Fruit fly (Drosophila melanogaster) whole organism, embryonic: Measurements from ENCODE around the gene Prim1.

Experiments used
- ATbp ChIP-seq: fragments of 200-800 bp; sonication (Bioruptor generic); optimal IDR thresholded peaks from 2 replicates; lab custom pipeline; 2017; ENCODE audit warnings: missing biosample characterization, mild to moderate bottlenecking, missing genetic modification characterization, missing genetic modification reagents
- CG6854 ChIP-seq: fragments of 200-800 bp; sonication (Bioruptor generic); optimal IDR thresholded peaks from 3 replicates; lab custom pipeline; 2017; ENCODE audit warnings: missing biosample characterization, mild to moderate bottlenecking, missing genetic modification characterization
- CG8290 ChIP-seq, 3 experiments: fragments of 200-800 bp; sonication (Bioruptor generic); optimal IDR thresholded peaks; 2 replicates each; lab custom pipeline; 2016 to 2019; ENCODE audit warnings: missing biosample characterization in 3 of 3, missing genetic modification characterization in 3 of 3, mild to moderate bottlenecking in 2 of 3, moderate library complexity in 1 of 3
- D ChIP-seq, 2 experiments: fragments of 200-800 bp in 1 of 2; fragments of >200 bp in 1 of 2; sonication (Bioruptor generic) in 1 of 2; optimal IDR thresholded peaks; 2 replicates in 1 of 2; 3 replicates in 1 of 2; lab custom pipeline; 2017; ENCODE audit warnings: mild to moderate bottlenecking in 1 of 2, missing biosample characterization in 1 of 2, missing genetic modification characterization in 1 of 2, missing genetic modification reagents in 1 of 2
- Sry-β ChIP-seq: fragments of 200-800 bp; sonication (Bioruptor generic); optimal IDR thresholded peaks from 2 replicates; lab custom pipeline; 2018; ENCODE audit warnings: missing biosample characterization, mild to moderate bottlenecking, missing genetic modification characterization, moderate library complexity
- pan ChIP-seq, 4 experiments: fragments of >200 bp in 3 of 4; fragments of 200-800 bp in 1 of 4; sonication (Bioruptor generic) in 1 of 4; optimal IDR thresholded peaks in 3 of 4; IDR thresholded peaks in 1 of 4; 2 replicates each; pipeline versions ENCODE4 v1.3.6 to Lab custom; 2017 to 2022; ENCODE audit warnings: missing biosample characterization in 2 of 4, missing genetic modification characterization in 2 of 4, mixed read lengths in 1 of 4

dm6 chr3L:8358138-8358537, 18.0 kb downstream of the Prim1 start:
- TF ChIP-seq D (optimal IDR thresholded peaks at IDR 0.05; lab: Kevin White, UChicago): no peak
- TF ChIP-seq D (GFP tag; optimal IDR thresholded peaks at IDR 0.05; lab: Kevin White, UChicago): no peak
- TF ChIP-seq pan (optimal IDR thresholded peaks at IDR 0.05; lab: Kevin White, UChicago): no peak
- no peak for TF ChIP-seq pan (GFP tag; optimal IDR thresholded peaks at IDR 0.05 in 1 of 2, IDR thresholded peaks at IDR 0.05 in 1 of 2)
- no peak for TF ChIP-seq CG6854 (GFP tag; lab: Kevin White, UChicago)
- TF ChIP-seq Sry-β (GFP tag; lab: Kevin White, UChicago): no peak
- no peak for TF ChIP-seq CG8290 (GFP tag; optimal IDR thresholded peaks at IDR 0.05; lab: Kevin White, UChicago)
- TF ChIP-seq CG8290 (tag; optimal IDR thresholded peaks at IDR 0.05; lab: Kevin White, UChicago): no peak
- no peak for TF ChIP-seq ATbp (GFP tag; lab: Kevin White, UChicago)
